Worm (Caenorhabditis elegans): ENCODE data around the gene mps-2.

DNA sequence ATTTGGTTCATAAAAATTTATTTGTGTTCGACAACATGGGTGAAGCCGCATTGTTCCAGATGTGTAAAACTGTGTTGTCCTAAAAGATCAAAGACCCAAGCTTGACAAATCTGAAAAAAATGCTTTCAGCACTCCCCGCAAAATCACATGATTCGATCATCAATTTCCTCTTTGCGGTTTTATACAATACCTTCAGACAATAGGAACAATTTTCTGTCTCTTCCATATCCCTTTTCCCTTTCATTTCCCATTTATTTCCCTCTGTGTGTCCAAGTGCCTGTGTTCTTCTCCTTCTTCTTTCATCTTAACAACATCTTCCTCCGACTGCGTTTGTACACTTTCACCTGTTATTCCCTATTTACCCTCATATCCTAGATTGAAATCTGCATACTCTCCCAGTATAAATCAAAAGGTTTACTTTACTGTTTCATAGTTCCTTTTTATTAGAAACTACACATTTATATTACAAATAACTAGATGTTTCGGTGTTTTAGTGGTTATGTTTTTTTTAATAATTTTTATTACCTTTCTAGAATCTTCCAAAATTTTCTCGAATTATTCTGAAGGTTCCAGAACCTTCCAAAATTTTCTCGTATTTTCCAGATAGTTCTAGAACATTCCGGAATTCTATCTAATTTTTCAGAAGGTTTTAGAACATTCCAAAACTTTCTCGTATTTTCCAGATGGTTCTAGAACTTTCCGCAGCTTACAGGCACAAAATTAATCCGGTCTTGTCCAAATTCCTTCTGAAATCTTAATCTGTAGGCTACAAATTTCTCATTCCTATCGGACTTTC lies 10.8 kb downstream of the mps-2 start, which contains the start of gene K01A2.5:
- TF ChIP-seq nhr-28 (tag; optimal IDR thresholded peaks at IDR 0.05) (no peak), sea-2 (GFP tag; optimal IDR thresholded peaks at IDR 0.05) (no peak), nhr-11 (tag; optimal IDR thresholded peaks at IDR 0.05) (no peak), R02D3.7 (tag; optimal IDR thresholded peaks at IDR 0.05) (no peak), fkh-10 (GFP tag; optimal IDR thresholded peaks at IDR 0.05) (no peak), pha-4 (tag; optimal IDR thresholded peaks at IDR 0.05) (no peak), snpc-4 (tag; optimal IDR thresholded peaks at IDR 0.05) (no peak), nhr-77 (tag; optimal IDR thresholded peaks at IDR 0.05) (no peak), skn-1 (tag; optimal IDR thresholded peaks at IDR 0.05) (no peak)
